Fruit fly (Drosophila melanogaster): ENCODE data around the gene wda.

wda gene

DNA sequence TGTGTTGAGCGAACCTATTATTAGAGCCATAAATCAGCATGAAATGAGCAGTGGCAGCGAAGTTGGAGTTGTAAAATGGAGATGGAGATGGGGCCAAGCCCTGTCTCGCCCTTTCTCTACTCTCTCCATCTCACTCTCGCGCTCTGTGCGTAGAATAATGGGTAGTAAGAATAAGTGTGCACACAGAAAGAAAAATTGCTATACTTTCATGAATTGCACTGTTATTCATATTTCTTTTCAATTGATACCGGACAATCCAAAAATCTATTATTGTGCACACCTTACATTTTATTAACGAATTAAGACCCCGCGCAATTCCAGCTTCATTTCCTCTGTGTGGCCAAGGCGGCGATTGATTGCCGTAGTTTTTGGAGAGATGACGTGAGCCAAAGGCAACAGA, 21.9 kb upstream of the wda start:
- TF ChIP-seq noc (tag; optimal IDR thresholded peaks at IDR 0.05), result no peak

DNA sequence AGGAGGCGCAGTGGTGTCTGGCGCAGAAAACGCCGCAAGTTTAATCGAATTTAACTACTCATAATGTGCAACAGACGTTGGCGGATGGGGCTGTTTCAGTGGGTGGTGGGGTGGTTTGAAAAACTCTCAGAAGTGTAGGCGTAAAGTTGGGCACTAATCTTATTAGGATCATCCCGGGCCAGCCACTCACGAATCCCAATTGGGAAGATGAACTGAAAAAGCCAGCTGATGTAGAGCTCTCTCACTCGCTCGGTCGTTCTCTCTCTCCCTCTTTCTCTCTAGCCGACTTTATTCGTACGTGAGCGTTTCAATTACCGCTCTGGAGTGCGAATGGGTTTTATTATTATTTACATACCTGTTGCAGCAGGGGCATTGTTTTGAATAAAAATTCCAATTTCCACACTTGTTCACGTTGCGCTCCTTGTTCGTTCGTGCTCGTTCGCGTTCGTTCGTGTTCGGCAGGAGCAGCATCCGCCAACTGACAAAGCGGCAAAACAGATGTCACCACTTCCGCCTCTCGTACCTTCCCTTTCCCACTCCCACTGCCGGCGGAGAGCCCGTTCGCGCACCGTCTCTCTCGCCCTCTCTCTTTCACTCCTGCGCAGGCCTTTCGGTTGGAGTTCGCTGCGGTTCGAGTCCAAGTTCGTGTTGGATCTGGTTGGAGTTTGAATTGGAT, 21.0 kb upstream of the wda start:
- no peak for TF ChIP-seq noc (tag; optimal IDR thresholded peaks at IDR 0.05)

DNA sequence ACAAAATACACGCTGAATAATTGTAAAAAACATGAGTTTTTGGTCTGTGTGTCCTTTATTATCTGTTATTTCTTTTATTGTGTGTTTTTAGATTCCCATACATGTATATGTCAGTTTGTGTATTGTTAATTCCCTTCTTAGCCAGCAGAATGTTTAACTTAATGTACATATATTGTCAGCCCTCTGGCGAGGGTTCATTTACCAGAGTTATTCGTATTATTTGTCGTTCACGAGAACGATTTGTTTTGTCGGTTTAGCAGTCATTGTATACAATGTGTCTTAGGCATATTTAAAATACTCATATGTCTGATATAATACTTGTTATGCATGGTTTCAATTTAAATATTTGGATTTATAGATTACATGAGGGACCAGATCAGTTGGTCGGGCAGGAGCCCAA, 2.7 kb upstream of the wda start:
- no peak for TF ChIP-seq noc (tag; optimal IDR thresholded peaks at IDR 0.05)

DNA sequence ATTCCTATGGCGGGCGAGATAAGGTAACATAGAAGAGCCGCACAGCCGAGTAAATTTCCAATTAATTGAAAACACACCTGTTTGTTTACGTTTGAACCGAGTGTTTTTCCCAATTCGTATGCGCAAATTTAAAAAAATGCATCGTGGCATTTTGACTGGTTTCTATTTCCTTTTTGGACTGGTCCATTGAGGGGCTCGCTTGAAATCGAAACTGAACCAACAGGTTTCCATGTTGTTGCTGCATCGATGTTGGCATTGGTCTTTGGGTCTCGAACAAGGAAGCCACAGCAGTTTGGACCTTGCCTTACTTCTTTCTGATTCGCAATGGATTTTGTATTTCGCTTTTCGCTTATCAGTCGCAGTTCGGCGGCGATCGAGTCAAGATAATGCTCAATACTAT, 637 bp upstream of the wda start:
- TF ChIP-seq noc (tag; optimal IDR thresholded peaks at IDR 0.05), result no peak

DNA sequence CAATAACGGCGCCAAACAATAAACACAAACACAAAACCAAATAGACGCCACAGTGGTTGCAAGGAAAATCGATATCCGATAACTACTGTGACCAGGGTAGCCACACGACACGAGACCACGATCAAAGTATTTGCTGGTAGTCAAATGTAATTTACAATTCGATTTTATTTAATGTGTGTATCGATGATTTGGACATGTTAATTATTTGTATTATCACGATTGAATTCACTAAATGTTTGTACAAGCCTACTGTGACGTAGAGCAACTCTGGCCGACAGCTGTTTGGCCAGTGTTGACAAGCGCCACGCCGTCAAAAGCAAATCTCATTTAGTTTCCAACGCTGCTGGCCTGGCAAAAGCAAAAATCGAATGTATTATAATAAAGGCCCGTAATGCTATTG, 6.6 kb downstream of the wda start, which contains the start of the genes Rad60 and EloA:
Rad60 (minus strand) TSS at position 222 of the 400 bp plus-strand sequence.
EloA (plus strand) TSS at position 308 of the 400 bp plus-strand sequence.
- TF ChIP-seq noc (tag; optimal IDR thresholded peaks at IDR 0.05), result peak; percentile 61

DNA sequence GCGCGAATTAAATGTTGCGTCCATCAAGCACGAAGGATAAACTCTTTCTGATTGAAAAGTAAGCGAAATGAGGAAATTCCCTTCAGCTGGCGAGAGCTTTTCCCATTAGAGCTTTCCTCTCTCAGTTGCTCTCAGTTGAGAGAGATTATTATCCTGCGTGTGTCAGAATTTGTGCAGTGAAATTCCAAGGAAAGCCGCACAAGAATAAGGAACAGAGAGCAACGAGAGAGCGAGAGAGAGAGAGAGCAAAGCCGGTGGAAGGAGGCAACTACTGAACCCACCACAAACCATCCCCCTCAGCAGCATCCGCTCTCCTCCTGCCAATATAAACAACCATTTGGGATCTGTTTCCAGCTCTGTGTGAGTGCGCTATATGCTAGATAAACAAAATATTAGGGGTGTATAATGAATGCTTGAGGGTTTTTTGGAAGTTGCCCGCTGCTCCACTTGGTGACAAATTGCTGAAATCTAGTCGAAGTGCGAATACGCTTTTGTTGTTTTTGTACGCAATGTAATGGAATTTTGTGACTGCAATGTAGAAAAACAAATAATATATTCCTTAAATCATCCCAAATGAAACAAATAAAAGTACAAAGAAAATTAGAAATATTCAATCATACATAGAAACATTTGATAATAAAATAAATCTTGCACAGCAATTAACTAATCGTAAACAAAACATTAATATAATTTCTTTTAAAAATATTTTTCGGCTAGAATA, 8.9 kb downstream of the wda start, which contains the start of gene CG4467:
CG4467 (minus strand) TSS at position 51 of the 721 bp plus-strand sequence.
- TF ChIP-seq noc (tag; optimal IDR thresholded peaks at IDR 0.05), result no peak

DNA sequence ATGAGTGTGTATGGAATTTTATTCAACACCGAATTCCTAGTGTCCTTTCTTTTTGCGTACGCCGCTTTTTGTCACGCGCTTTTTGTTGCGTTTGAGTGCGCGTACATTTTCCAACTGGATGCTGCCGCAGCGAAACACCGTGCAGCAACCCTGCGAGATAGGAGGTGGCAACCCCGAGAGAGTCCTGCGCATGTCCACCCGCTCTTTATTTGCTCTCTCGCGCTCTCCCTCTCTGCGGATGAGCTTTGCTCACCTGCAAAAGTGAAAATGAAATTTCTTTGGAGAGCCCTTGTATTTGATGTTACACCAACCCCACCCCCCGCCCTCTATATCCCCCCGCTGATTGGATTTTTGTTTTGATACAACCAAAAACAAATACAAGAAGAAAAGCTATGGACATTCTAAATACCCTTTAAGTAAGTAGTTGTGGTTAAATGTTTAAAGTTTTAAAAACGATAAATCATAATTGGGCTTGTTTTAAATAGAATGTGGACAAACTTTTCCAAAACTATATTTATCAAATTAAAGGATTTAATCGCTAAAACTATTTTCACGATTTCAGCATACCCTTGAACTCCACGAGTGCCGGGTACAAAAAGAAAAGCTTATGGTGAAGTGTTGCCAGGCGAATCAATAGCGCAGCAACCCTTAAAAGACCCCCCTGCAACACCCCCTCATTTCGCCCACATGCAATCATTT, 17.8 kb downstream of the wda start:
- TF ChIP-seq noc (tag; optimal IDR thresholded peaks at IDR 0.05), result peak; percentile 4

DNA sequence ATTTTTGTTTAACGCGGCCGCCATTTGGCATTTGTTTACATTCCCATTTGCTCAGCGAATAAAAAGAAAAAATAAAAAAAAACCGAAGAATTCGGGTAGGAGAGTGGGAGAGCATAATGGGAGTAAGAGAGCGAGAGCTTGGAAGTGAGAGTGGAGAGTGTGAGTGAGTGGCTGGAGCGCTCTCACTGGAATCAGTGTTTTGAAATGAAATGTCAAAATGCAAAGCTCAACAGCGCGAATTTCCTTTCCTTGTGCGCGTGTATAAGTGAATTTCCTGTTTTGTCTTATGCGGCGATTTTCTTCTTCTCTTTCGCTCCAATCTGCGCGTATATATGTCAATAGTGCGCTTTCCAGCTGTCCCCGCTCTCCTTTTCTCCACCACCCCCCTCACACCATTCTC, 18.8 kb downstream of the wda start:
- no peak for TF ChIP-seq noc (tag; optimal IDR thresholded peaks at IDR 0.05)

DNA sequence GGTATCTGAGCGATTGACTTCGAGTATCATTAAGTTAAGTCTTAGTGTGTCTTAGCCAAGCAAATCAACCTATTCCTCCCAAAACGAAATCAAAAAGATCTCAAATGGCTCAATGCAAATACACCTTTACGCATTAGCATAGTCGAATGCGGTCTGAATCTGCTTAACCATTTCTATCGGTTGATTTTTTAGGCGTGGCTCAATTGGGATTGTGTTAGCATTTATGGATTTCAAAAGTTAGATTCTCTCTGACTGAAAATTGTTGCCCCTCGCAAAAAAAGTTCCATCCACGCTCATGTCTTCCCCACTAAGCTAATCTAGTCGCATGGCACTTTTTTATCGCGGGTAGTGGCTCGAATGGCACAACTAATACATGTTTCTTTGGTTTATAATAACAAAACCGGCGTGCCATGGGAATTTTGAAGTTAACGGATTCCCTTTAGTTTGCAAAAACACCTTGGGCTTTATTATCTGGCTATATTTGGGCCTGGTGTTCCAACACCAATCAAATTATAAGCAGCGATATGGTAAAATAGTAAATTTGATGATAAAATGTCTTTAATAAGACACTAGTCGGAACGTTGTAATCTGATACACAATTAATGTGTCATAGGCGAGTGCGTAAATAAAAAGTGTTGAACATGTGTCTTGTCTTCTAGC, 29.2 kb downstream of the wda start:
- peak; percentile 51 for TF ChIP-seq noc (tag; optimal IDR thresholded peaks at IDR 0.05)

DNA sequence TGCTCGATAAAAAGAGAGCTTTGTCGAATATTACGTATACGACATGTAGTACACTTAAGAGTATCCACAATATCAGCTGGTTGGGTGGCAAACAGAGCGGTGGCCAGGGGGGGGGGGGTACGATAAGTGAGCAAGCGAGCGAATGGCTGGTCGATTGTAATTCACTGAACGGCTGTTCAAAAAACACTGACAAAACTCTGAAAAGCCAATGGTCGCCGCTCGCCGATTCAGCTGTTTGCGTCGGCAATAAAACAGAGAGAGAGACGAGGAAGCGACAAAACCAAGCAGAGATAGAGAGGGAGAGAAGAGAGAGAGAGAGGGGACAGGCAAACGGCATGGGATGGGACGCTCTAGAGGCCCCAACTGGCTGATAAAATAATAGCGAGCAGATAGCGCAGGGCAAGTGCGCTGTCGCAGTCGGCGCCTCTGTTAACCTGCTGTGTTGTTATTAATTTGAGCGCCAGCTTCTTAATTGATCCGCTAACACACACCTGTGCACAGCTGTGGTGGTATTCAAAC, 31.3 kb downstream of the wda start, which contains the start of gene cnc:
cnc (minus strand) TSS at position 191 of the 519 bp plus-strand sequence.
- peak; percentile 49 for TF ChIP-seq noc (tag; optimal IDR thresholded peaks at IDR 0.05)

DNA sequence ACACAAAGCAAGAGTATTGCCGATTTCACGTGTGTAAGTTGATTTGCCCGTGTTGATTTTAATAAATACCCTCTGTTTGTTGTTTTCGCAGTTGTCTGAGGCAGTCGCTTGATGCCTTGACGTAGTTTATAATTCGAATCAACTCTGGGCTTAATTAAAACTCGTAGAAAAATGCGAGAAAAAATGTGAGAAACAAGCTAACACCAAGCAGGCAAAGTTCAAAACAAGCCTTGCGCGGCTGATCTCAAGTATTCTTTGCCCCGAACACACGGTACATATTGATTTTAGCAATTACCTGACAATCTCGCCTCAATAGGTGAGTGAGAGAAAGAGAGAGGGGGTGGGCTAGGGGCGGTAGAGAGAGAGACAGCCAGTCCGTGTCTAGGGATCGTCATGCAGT, 32.6 kb downstream of the wda start:
- peak; percentile 49 for TF ChIP-seq noc (tag; optimal IDR thresholded peaks at IDR 0.05)

DNA sequence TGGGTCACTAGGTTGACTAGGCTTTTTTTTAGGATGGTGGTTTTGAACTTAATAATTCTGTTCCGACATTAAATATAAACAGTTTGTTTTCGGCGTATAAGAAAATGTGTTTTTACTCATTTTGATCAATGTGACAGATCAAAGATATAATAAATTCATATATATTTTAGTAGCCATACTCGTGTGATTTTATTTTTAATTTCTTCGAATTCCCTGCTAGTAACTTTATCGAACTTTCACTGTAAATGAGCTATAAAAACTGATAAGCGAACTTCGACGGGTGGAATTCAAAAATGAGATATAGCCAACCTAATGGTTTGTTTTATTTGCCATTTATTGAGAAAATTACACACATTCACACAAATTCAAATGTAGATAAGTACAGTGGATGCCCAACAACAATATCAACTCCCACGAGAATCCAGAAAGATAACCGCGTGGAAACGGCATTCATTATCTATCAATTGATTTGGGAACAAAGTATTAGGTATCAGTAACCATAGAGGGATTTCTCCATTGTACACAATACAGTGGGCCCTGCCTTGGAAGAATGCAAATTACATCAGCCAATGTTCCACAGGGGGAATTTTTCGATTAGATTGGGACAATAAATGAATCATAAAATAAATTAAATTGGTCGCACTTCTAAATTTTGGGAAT, 34.6 kb downstream of the wda start:
- peak; percentile 79 for TF ChIP-seq noc (tag; optimal IDR thresholded peaks at IDR 0.05)

DNA sequence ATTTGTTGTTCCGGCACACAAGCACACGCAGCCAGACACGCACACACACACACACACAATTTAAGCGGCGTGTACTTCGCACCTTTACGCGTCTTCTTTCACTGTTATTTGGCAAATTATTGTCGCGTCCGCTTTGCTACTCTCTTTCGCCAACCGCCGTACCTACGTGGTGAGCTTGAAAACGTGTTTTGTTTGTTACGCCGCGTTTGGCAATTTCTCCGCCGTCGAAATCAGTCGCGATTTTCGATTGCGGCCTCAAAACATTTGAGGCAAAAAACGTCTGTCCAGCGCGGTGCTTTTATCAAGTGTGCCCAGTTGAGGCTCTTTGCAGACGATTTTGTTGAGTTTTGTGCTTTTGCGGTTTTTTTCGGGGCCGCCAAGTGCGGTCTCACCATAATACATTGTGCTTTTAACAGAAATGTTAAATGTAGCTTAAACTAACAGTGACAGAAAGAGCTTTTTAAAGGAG, 36.2 kb downstream of the wda start:
- peak; percentile 66 for TF ChIP-seq noc (tag; optimal IDR thresholded peaks at IDR 0.05)

DNA sequence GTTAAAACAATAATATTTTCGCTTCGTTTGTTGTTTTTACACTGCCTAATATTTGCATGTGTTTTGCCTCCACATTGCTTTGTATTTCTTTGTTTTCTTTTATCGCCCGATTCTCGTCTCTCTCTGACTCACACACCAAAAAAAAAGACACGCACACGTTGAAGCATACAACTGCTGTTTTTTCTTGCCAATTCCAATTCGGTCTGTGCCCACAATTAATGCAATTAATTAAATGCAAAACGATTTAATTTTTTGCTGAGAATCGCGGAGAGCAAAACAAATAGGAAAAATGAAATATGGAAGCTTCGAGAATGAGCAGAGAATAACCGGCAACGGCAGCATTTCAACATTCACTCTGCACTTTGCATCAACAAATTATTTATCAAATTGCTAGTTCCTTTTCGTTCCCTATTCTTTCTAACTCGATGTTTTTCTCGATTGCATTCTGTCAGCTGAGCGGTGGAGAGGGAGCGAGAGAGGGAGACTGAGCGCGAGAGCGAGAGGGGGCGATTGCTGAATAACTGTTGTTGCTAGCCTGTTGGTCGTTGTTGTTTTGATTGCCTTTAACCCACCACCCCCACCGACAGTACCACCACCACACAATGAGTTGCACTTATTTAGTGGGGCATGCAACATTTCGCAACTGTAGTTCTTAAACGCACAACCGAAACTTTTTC, 36.7 kb downstream of the wda start:
- TF ChIP-seq noc (tag; optimal IDR thresholded peaks at IDR 0.05), result no peak

Data from whole organism, larva.